Fruit fly (Drosophila melanogaster): ENCODE measurements around the gene Roc1b.

- TF ChIP-seq pan (optimal IDR thresholded peaks at IDR 0.05) (no peak), EcR (GFP tag; optimal IDR thresholded peaks at IDR 0.05) (no peak), psq (optimal IDR thresholded peaks at IDR 0.05) (no peak), CG8478 (optimal IDR thresholded peaks at IDR 0.05) (no peak)
Observed at dm6 chr3L:390194-390593, 32.4 kb downstream of the Roc1b start.

Measured in whole organism.